Worm (Caenorhabditis elegans): ENCODE measurements around the gene F13A2.3.

F13A2.3 gene

ce11 chrV:4357369-4357768 is 38.8 kb downstream of the F13A2.3 start:
- TF ChIP-seq C34F6.9 (tag; optimal IDR thresholded peaks at IDR 0.05) = peak; percentile 13
- TF ChIP-seq nhr-77 (tag; optimal IDR thresholded peaks at IDR 0.05) = no peak
- TF ChIP-seq R02D3.7 (tag; optimal IDR thresholded peaks at IDR 0.05) = no peak
- TF ChIP-seq F13H6.1 (tag; optimal IDR thresholded peaks at IDR 0.05) = no peak
- peak; percentile 43 for TF ChIP-seq sma-9 (GFP tag; optimal IDR thresholded peaks at IDR 0.05)
- no peak for TF ChIP-seq sma-9 (tag; optimal IDR thresholded peaks at IDR 0.05)
- TF ChIP-seq snpc-4 (tag; optimal IDR thresholded peaks at IDR 0.05) = no peak
- peak; percentile 12 for TF ChIP-seq egl-27 (tag; optimal IDR thresholded peaks at IDR 0.05)
- no peak for TF ChIP-seq alr-1 (tag; optimal IDR thresholded peaks at IDR 0.05)
- peak in 1 of 2 experiments; percentile 20 for TF ChIP-seq lsy-2 (tag; optimal IDR thresholded peaks at IDR 0.05)
- peak; percentile 13 for TF ChIP-seq nhr-129 (tag; optimal IDR thresholded peaks at IDR 0.05)
- no peak for TF ChIP-seq nhr-23 (tag; optimal IDR thresholded peaks at IDR 0.05)
- TF ChIP-seq sem-4 (tag; optimal IDR thresholded peaks at IDR 0.05) = peak; percentile 64
- no peak for TF ChIP-seq crh-2 (tag; optimal IDR thresholded peaks at IDR 0.05)
- TF ChIP-seq nhr-10 (tag; optimal IDR thresholded peaks at IDR 0.05) = no peak

ce11 chrV:4356047-4356612 is 40.0 kb downstream of the F13A2.3 start:
- no peak for TF ChIP-seq unc-62 (GFP tag; optimal IDR thresholded peaks at IDR 0.05)

- TF ChIP-seq crh-2 (tag; optimal IDR thresholded peaks at IDR 0.05) (peak; percentile 73), nhr-237 (tag; optimal IDR thresholded peaks at IDR 0.05) (no peak), nhr-12 (tag; optimal IDR thresholded peaks at IDR 0.05) (no peak), mdl-1 (tag; optimal IDR thresholded peaks at IDR 0.05) (no peak), blmp-1 (tag; optimal IDR thresholded peaks at IDR 0.05; ENCODE audit: insufficient read depth) (no peak), sma-3 (GFP tag; optimal IDR thresholded peaks at IDR 0.05) (peak; percentile 35), gmeb-1 (tag; optimal IDR thresholded peaks at IDR 0.05) (peak; percentile 91), unc-55 (GFP tag; optimal IDR thresholded peaks at IDR 0.05) (peak; percentile 85), lin-11 (tag; optimal IDR thresholded peaks at IDR 0.05) (peak; percentile 65), lin-13 (GFP tag; optimal IDR thresholded peaks at IDR 0.05) (peak; percentile 47), ZK546.5 (tag; optimal IDR thresholded peaks at IDR 0.05) (no peak), nhr-6 (tag; optimal IDR thresholded peaks at IDR 0.05) (no peak), nhr-77 (tag; optimal IDR thresholded peaks at IDR 0.05) (no peak), skn-1 (tag; optimal IDR thresholded peaks at IDR 0.05) (no peak), lsy-2 (tag; optimal IDR thresholded peaks at IDR 0.05) (peak; percentile 24 to 79), sem-4 (tag; optimal IDR thresholded peaks at IDR 0.05) (no peak), nhr-21 (tag; optimal IDR thresholded peaks at IDR 0.05) (no peak), F13H6.1 (tag; optimal IDR thresholded peaks at IDR 0.05) (peak; percentile 9), R02D3.7 (tag; optimal IDR thresholded peaks at IDR 0.05) (no peak), egl-27 (tag; optimal IDR thresholded peaks at IDR 0.05) (no peak), nhr-11 (tag; optimal IDR thresholded peaks at IDR 0.05) (no peak), elt-1 (tag; optimal IDR thresholded peaks at IDR 0.05) (no peak), unc-39 (tag; optimal IDR thresholded peaks at IDR 0.05) (no peak), zag-1 (tag; optimal IDR thresholded peaks at IDR 0.05) (no peak), nhr-10 (tag; optimal IDR thresholded peaks at IDR 0.05) (no peak), nhr-129 (tag; optimal IDR thresholded peaks at IDR 0.05) (peak; percentile 72), C34F6.9 (tag; optimal IDR thresholded peaks at IDR 0.05) (peak; percentile 64), sma-9 (GFP tag; optimal IDR thresholded peaks at IDR 0.05) (peak; percentile 21), sma-9 (tag; optimal IDR thresholded peaks at IDR 0.05) (no peak), snpc-4 (tag; optimal IDR thresholded peaks at IDR 0.05) (no peak), nhr-25 (tag; optimal IDR thresholded peaks at IDR 0.05) (peak; percentile 40), ztf-1 (GFP tag; conservative IDR thresholded peaks at IDR 0.05) (no peak), ama-1 (optimal IDR thresholded peaks at IDR 0.05) (peak; percentile 1), ztf-4 (tag; optimal IDR thresholded peaks at IDR 0.05) (no peak), mbf-1 (tag; optimal IDR thresholded peaks at IDR 0.05) (no peak), ceh-82 (tag; optimal IDR thresholded peaks at IDR 0.05) (no peak), peb-1 (tag; optimal IDR thresholded peaks at IDR 0.05) (no peak), ztf-11 (tag; optimal IDR thresholded peaks at IDR 0.05) (no peak), fos-1 (tag; optimal IDR thresholded peaks at IDR 0.05) (no peak)
Measured at ce11 chrV:4346799-4347198, 49.4 kb downstream of the F13A2.3 start, which contains the start of gene mcm-7. TSS of gene mcm-7 (plus strand) at chrV:4347166.
